Worm (Caenorhabditis elegans) whole organism, L3 larva: ENCODE results near the gene Y43F8B.7.

Source experiments
- R02D3.7 ChIP-seq: fragments of 150-350 bp; optimal IDR thresholded peaks from 2 replicates; lab custom pipeline; 2014; ENCODE audit warnings: missing biosample characterization, missing genetic modification characterization
- ama-1 ChIP-seq: fragments of 150-350 bp; optimal IDR thresholded peaks from 2 replicates; lab custom pipeline; 2018
- ceh-82 ChIP-seq: fragments of 150-350 bp; optimal IDR thresholded peaks from 2 replicates; lab custom pipeline; 2014; ENCODE audit warnings: missing biosample characterization, missing genetic modification characterization
- elt-3 ChIP-seq, 3 experiments: fragments of 150-350 bp in 1 of 3; sonication (generic microtip) in 2 of 3; optimal IDR thresholded peaks; 2 replicates in 2 of 3; 4 replicates in 1 of 3; lab custom pipeline; 2014 to 2017; ENCODE audit warnings: missing biosample characterization in 3 of 3, missing genetic modification characterization in 3 of 3
- lin-15B ChIP-seq: fragments of 150-350 bp; optimal IDR thresholded peaks from 2 replicates; lab custom pipeline; 2014; ENCODE audit warnings: missing biosample characterization, missing genetic modification characterization
- lsy-12 ChIP-seq: sonication (generic microtip); optimal IDR thresholded peaks from 2 replicates; lab custom pipeline; 2016; ENCODE audit warnings: mild to moderate bottlenecking, missing genetic modification characterization, missing compliant biosample characterization
- mdl-1 ChIP-seq: fragments of 150-350 bp; optimal IDR thresholded peaks from 2 replicates; lab custom pipeline; 2014; ENCODE audit warnings: missing biosample characterization, missing genetic modification characterization
- nhr-23 ChIP-seq: fragments of 150-350 bp; optimal IDR thresholded peaks from 2 replicates; lab custom pipeline; 2014; ENCODE audit warnings: missing biosample characterization, missing genetic modification reagents, missing genetic modification characterization
- nhr-237 ChIP-seq: fragments of 150-350 bp; optimal IDR thresholded peaks from 2 replicates; lab custom pipeline; 2014; ENCODE audit warnings: missing biosample characterization, missing genetic modification characterization
- nhr-25 ChIP-seq: sonication (generic microtip); optimal IDR thresholded peaks from 2 replicates; lab custom pipeline; 2017; ENCODE audit warnings: missing biosample characterization, missing genetic modification characterization
- nhr-76 ChIP-seq: fragments of 150-350 bp; sonication (generic microtip); optimal IDR thresholded peaks from 5 replicates; lab custom pipeline; 2014; ENCODE audit warnings: missing biosample characterization, missing genetic modification characterization
- pha-4 ChIP-seq: fragments of 150-350 bp; optimal IDR thresholded peaks from 2 replicates; lab custom pipeline; 2014; ENCODE audit warnings: missing biosample characterization, missing genetic modification reagents, missing genetic modification characterization
- pqm-1 ChIP-seq: fragments of 150-350 bp; optimal IDR thresholded peaks from 2 replicates; lab custom pipeline; 2017; ENCODE audit warnings: missing biosample characterization, missing genetic modification characterization, inconsistent platforms
- tbx-2 ChIP-seq: sonication (generic microtip); optimal IDR thresholded peaks from 2 replicates; lab custom pipeline; 2016; ENCODE audit warnings: mild to moderate bottlenecking, missing genetic modification characterization, missing compliant biosample characterization

- no peak for TF ChIP-seq ceh-82 (tag; lab: Kevin White, UChicago)
- no peak for TF ChIP-seq nhr-76
- TF ChIP-seq elt-3 (tag; optimal IDR thresholded peaks at IDR 0.05; lab: Kevin White, UChicago) = no peak
- TF ChIP-seq pha-4 (tag; lab: Kevin White, UChicago) = no peak
- TF ChIP-seq lsy-12 (tag; lab: Kevin White, UChicago) = no peak
- TF ChIP-seq nhr-237 = no peak
- no peak for TF ChIP-seq pqm-1
- no peak for TF ChIP-seq nhr-25 (tag; lab: Kevin White, UChicago)
- TF ChIP-seq R02D3.7 = no peak
- no peak for TF ChIP-seq lin-15B (tag; lab: Kevin White, UChicago)
- no peak for TF ChIP-seq nhr-23 (tag; lab: Kevin White, UChicago)
- TF ChIP-seq tbx-2 = no peak
- TF ChIP-seq mdl-1 (tag; lab: Kevin White, UChicago) = no peak
- no peak for TF ChIP-seq ama-1
Measured at ce11 chrV:19485261-19485660, 5.3 kb upstream of the Y43F8B.7 start, which contains the start of gene Y43F8B.28.
